Worm (Caenorhabditis elegans) whole organism, mixed stage, embryonic: Measurements from ENCODE around the gene atn-1.

Source experiments
- lin-13 ChIP-seq: fragments of 150-350 bp; optimal IDR thresholded peaks from 2 replicates; lab custom pipeline; 2014; ENCODE audit warnings: missing biosample characterization, missing genetic modification characterization
- lsy-2 ChIP-seq: fragments of 150-350 bp; optimal IDR thresholded peaks from 2 replicates; lab custom pipeline; 2014; ENCODE audit warnings: missing biosample characterization, missing genetic modification characterization
- mab-5 ChIP-seq: fragments of 150-350 bp; optimal IDR thresholded peaks from 2 replicates; lab custom pipeline; 2014; ENCODE audit warnings: missing biosample characterization, missing genetic modification characterization
- mep-1 ChIP-seq: fragments of 150-350 bp; optimal IDR thresholded peaks from 2 replicates; lab custom pipeline; 2017; ENCODE audit warnings: missing biosample characterization, missing genetic modification reagents, missing genetic modification characterization, inconsistent platforms
- nhr-12 ChIP-seq: fragments of 150-350 bp; optimal IDR thresholded peaks from 2 replicates; lab custom pipeline; 2014; ENCODE audit warnings: missing biosample characterization, missing genetic modification characterization
- nhr-237 ChIP-seq: fragments of 150-350 bp; optimal IDR thresholded peaks from 2 replicates; lab custom pipeline; 2014; ENCODE audit warnings: missing biosample characterization, missing genetic modification characterization
- nhr-28 ChIP-seq: fragments of 150-350 bp; optimal IDR thresholded peaks from 2 replicates; lab custom pipeline; 2014; ENCODE audit warnings: missing biosample characterization, missing genetic modification characterization
- snpc-4 ChIP-seq: fragments of 150-350 bp; optimal IDR thresholded peaks from 2 replicates; lab custom pipeline; 2014; ENCODE audit warnings: missing biosample characterization, missing genetic modification characterization
- tbx-8 ChIP-seq: fragments of 200-800 bp; sonication (Bioruptor generic); optimal IDR thresholded peaks from 2 replicates; lab custom pipeline; 2018; ENCODE audit warnings: mild to moderate bottlenecking, missing genetic modification characterization, moderate library complexity, missing compliant biosample characterization
- unc-62 ChIP-seq: fragments of 150-350 bp; optimal IDR thresholded peaks from 2 replicates; lab custom pipeline; 2014; ENCODE audit warnings: missing biosample characterization, missing genetic modification reagents, missing genetic modification characterization
- zip-8 ChIP-seq: fragments of 150-350 bp; optimal IDR thresholded peaks from 2 replicates; lab custom pipeline; 2014; ENCODE audit warnings: missing biosample characterization, missing genetic modification characterization
- ztf-11 ChIP-seq: fragments of 150-350 bp; optimal IDR thresholded peaks from 2 replicates; lab custom pipeline; 2014; ENCODE audit warnings: missing biosample characterization, missing genetic modification characterization

DNA sequence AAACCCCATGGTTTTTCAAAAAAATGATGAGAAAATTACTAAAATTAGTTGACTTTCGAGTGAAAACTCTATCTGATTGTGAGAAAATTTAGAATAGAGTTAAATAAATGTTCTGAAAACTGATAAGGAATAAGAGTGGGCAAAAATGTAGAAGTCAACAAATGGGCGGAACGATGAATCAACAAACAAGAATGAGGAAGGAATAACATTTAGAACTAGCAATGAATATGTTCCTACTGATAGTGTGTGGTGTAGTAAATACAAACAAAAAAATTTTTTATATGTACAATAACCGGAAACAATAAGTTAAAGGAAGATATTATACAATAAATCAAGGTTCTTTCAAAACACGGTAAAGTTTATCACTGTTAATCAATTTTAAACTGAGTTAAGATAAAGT is 34.5 kb upstream of the atn-1 start, which contains the start of gene pals-39:
- TF ChIP-seq zip-8 (no peak), nhr-237 (no peak), lin-13 (tag; lab: Kevin White, UChicago) (no peak), nhr-28 (tag; lab: Kevin White, UChicago) (no peak), unc-62 (GFP tag; lab: Kevin White, UChicago) (no peak), ztf-11 (tag; lab: Kevin White, UChicago) (no peak), snpc-4 (tag; lab: Kevin White, UChicago) (no peak), lsy-2 (tag; lab: Kevin White, UChicago) (no peak), mep-1 (tag; lab: Kevin White, UChicago) (no peak), nhr-12 (tag; lab: Kevin White, UChicago) (no peak), mab-5 (tag; lab: Kevin White, UChicago) (no peak), tbx-8 (GFP tag; lab: Kevin White, UChicago) (no peak)
